1 worm cellular context compared by ENCODE assay signal in genomic region chrII:11751615-11752174, ce11.
A peak's percentile ranks its signal among the peaks of the same experiment; 100 is the strongest.
TF ChIP-seq lines count a peak whose summit lies in the region.

No protein-coding gene starts in this region.

TF ChIP-seq in whole organism, L1 larva, 84 proteins besides CTCF, POLR2A, EP300 and RAD21 (continued from another document):
- no peak for TF ChIP-seq tlp-1 (tag; optimal IDR thresholded peaks at IDR 0.05; lab: Kevin White, UChicago)
- no peak for TF ChIP-seq nhr-237 (tag; optimal IDR thresholded peaks at IDR 0.05; lab: Kevin White, UChicago)
- TF ChIP-seq swsn-7 (tag; optimal IDR thresholded peaks at IDR 0.05; lab: Kevin White, UChicago): no peak
- peak; percentile 34 for TF ChIP-seq unc-86 (tag; optimal IDR thresholded peaks at IDR 0.05; lab: Kevin White, UChicago)
- TF ChIP-seq alr-1 (tag; optimal IDR thresholded peaks at IDR 0.05; lab: Kevin White, UChicago; ENCODE audit: borderline replicate concordance): no peak
- TF ChIP-seq pax-3 (tag; optimal IDR thresholded peaks at IDR 0.05; lab: Kevin White, UChicago): no peak
- TF ChIP-seq nhr-47 (tag; optimal IDR thresholded peaks at IDR 0.05; lab: Kevin White, UChicago): peak; percentile 21
- TF ChIP-seq lin-39 (tag; optimal IDR thresholded peaks at IDR 0.05; lab: Kevin White, UChicago): no peak
- TF ChIP-seq aha-1 (tag; optimal IDR thresholded peaks at IDR 0.05; lab: Kevin White, UChicago): no peak
- TF ChIP-seq ceh-90 (tag; optimal IDR thresholded peaks at IDR 0.05; lab: Kevin White, UChicago): no peak
- TF ChIP-seq C34B4.2 (tag; optimal IDR thresholded peaks at IDR 0.05; lab: Kevin White, UChicago): no peak
- TF ChIP-seq Y116A8C.19 (tag; optimal IDR thresholded peaks at IDR 0.05; lab: Kevin White, UChicago; ENCODE audit: borderline replicate concordance): no peak
- TF ChIP-seq skn-1 (tag; optimal IDR thresholded peaks at IDR 0.05; lab: Kevin White, UChicago): peak; percentile 31
- no peak for TF ChIP-seq ceh-63 (GFP tag; optimal IDR thresholded peaks at IDR 0.05; lab: Kevin White, UChicago)
- peak; percentile 7 for TF ChIP-seq mep-1 (tag; optimal IDR thresholded peaks at IDR 0.05; lab: Kevin White, UChicago)
- TF ChIP-seq ztf-11 (tag; optimal IDR thresholded peaks at IDR 0.05; lab: Kevin White, UChicago): peak in 1 of 2 experiments; percentile 1
- no peak for TF ChIP-seq unc-62 (GFP tag; optimal IDR thresholded peaks at IDR 0.05; lab: Kevin White, UChicago)
- TF ChIP-seq nhr-90 (tag; optimal IDR thresholded peaks at IDR 0.05; lab: Kevin White, UChicago; ENCODE audit: poor library complexity): no peak
- TF ChIP-seq zip-4 (GFP tag; optimal IDR thresholded peaks at IDR 0.05; lab: Kevin White, UChicago): no peak
- no peak for TF ChIP-seq elt-2 (tag; optimal IDR thresholded peaks at IDR 0.05; lab: Kevin White, UChicago)
